Fruit fly (Drosophila melanogaster) whole organism, embryonic: Measurements from ENCODE around the gene CG4896.
A peak's percentile ranks its signal among the peaks of the same experiment; 100 is the strongest.

Source experiments
- Bgb ChIP-seq: fragments of 200-800 bp; sonication (Bioruptor generic); IDR thresholded peaks from 2 replicates; pipeline ENCODE4 v1.3.6; 2022; ENCODE audit warnings: missing biosample characterization, missing genetic modification characterization; ENCODE audit not compliant: partially characterized antibody
- C15 ChIP-seq: fragments of 200-800 bp; sonication (Bioruptor generic); IDR thresholded peaks from 3 replicates; pipeline ENCODE4 v1.3.6; 2022; ENCODE audit warnings: missing biosample characterization, missing genetic modification characterization
- CG10654 ChIP-seq: fragments of 200-800 bp; sonication (Bioruptor generic); optimal IDR thresholded peaks from 2 replicates; lab custom pipeline; 2016; ENCODE audit warnings: missing biosample characterization, missing genetic modification characterization
- CG12391 ChIP-seq: fragments of 200-800 bp; sonication (Bioruptor generic); optimal IDR thresholded peaks from 3 replicates; lab custom pipeline; 2018; ENCODE audit warnings: missing biosample characterization, mild to moderate bottlenecking, missing genetic modification characterization, moderate library complexity
- CG13287 ChIP-seq: fragments of 200-800 bp; sonication (Bioruptor generic); IDR thresholded peaks from 2 replicates; pipeline ENCODE4 v1.3.6; 2022; ENCODE audit warnings: missing biosample characterization, missing genetic modification characterization; ENCODE audit not compliant: partially characterized antibody
- CG1602 ChIP-seq: fragments of 200-800 bp; sonication (Bioruptor generic); optimal IDR thresholded peaks from 3 replicates; lab custom pipeline; 2016; ENCODE audit warnings: missing biosample characterization, missing genetic modification characterization
- CG18476 ChIP-seq: fragments of 200-800 bp; sonication (Bioruptor generic); optimal IDR thresholded peaks from 2 replicates; lab custom pipeline; 2016; ENCODE audit warnings: missing biosample characterization, mild to moderate bottlenecking, missing genetic modification characterization
- CG18599 ChIP-seq: fragments of 200-800 bp; sonication (Bioruptor generic); optimal IDR thresholded peaks from 3 replicates; lab custom pipeline; 2017; ENCODE audit warnings: missing biosample characterization, missing genetic modification characterization, mild to moderate bottlenecking, moderate library complexity, missing genetic modification reagents
- CG3995 ChIP-seq: fragments of 200-800 bp; sonication (Bioruptor generic); optimal IDR thresholded peaks from 3 replicates; lab custom pipeline; 2016; ENCODE audit warnings: missing biosample characterization, missing genetic modification characterization
- CG4360 ChIP-seq: fragments of 200-800 bp; sonication (Bioruptor generic); IDR thresholded peaks from 2 replicates; pipeline ENCODE4 v1.3.6; 2022; ENCODE audit warnings: missing biosample characterization, missing genetic modification characterization
- CG6689 ChIP-seq: fragments of 200-800 bp; sonication (Bioruptor generic); IDR thresholded peaks from 2 replicates; pipeline ENCODE4 v1.3.6; 2022; ENCODE audit warnings: missing biosample characterization, missing genetic modification characterization
- CG6765 ChIP-seq: fragments of 200-800 bp; sonication (Bioruptor generic); optimal IDR thresholded peaks from 3 replicates; lab custom pipeline; 2017; ENCODE audit warnings: missing biosample characterization, mild to moderate bottlenecking, missing genetic modification characterization
- CG9727 ChIP-seq: fragments of 200-800 bp; sonication (Bioruptor generic); optimal IDR thresholded peaks from 3 replicates; lab custom pipeline; 2017; ENCODE audit warnings: missing biosample characterization, mild to moderate bottlenecking, missing genetic modification characterization
- CG9817 ChIP-seq: fragments of 200-800 bp; sonication (Bioruptor generic); optimal IDR thresholded peaks from 2 replicates; lab custom pipeline; 2018; ENCODE audit warnings: missing biosample characterization, mild to moderate bottlenecking, missing genetic modification characterization, moderate library complexity
- Dek ChIP-seq: fragments of 200-800 bp; sonication (Bioruptor generic); optimal IDR thresholded peaks from 3 replicates; lab custom pipeline; 2019; ENCODE audit warnings: missing biosample characterization, mild to moderate bottlenecking, missing genetic modification characterization, moderate library complexity
- Dp ChIP-seq: fragments of 200-800 bp; sonication (Bioruptor generic); optimal IDR thresholded peaks from 2 replicates; lab custom pipeline; 2018; ENCODE audit warnings: missing biosample characterization, mild to moderate bottlenecking, missing genetic modification characterization, moderate library complexity
- Ets65A ChIP-seq: fragments of 200-800 bp; sonication (Bioruptor generic); peaks from one replicate; lab custom pipeline; 2016; ENCODE audit warnings: missing biosample characterization, missing genetic modification characterization
- GATAe ChIP-seq: fragments of 200-800 bp; sonication (Bioruptor generic); conservative IDR thresholded peaks from 2 replicates; pipeline ENCODE4 v1.3.6; 2022; ENCODE audit warnings: missing biosample characterization, missing genetic modification characterization
- H2.0 ChIP-seq: fragments of 200-800 bp; sonication (Bioruptor generic); IDR thresholded peaks from 2 replicates; pipeline ENCODE4 v1.3.6; 2022; ENCODE audit warnings: missing biosample characterization, missing genetic modification characterization
- HLHmδ ChIP-seq: fragments of 200-800 bp; sonication (Bioruptor generic); optimal IDR thresholded peaks from 2 replicates; lab custom pipeline; 2018; ENCODE audit warnings: missing biosample characterization, mild to moderate bottlenecking, missing genetic modification characterization, moderate library complexity
- Hr3 ChIP-seq: fragments of 200-800 bp; sonication (Bioruptor generic); optimal IDR thresholded peaks from 3 replicates; lab custom pipeline; 2016; ENCODE audit warnings: missing biosample characterization, missing genetic modification characterization
- Jarid2 ChIP-seq: fragments of 200-800 bp; sonication (Bioruptor generic); optimal IDR thresholded peaks from 3 replicates; lab custom pipeline; 2017; ENCODE audit warnings: mild to moderate bottlenecking, missing biosample characterization, missing genetic modification reagents, missing genetic modification characterization
- MESR4 ChIP-seq: fragments of 200-800 bp; sonication (Bioruptor generic); optimal IDR thresholded peaks from 2 replicates; lab custom pipeline; 2018; ENCODE audit warnings: missing biosample characterization, mild to moderate bottlenecking, missing genetic modification characterization, moderate library complexity
- Pdp1 ChIP-seq, 2 experiments: fragments of 200-800 bp; sonication (Bioruptor generic); optimal IDR thresholded peaks; 3 replicates each; lab custom pipeline; 2016; ENCODE audit warnings: missing biosample characterization in 2 of 2, missing genetic modification characterization in 2 of 2, mild to moderate bottlenecking in 1 of 2, moderate library complexity in 1 of 2
- Trl ChIP-seq, 3 experiments: fragments of >200 bp in 2 of 3; fragments of 200-800 bp in 1 of 3; sonication (Bioruptor generic) in 1 of 3; optimal IDR thresholded peaks; 2 replicates in 1 of 3; 3 replicates in 2 of 3; lab custom pipeline; 2016 to 2017; ENCODE audit warnings: missing biosample characterization in 1 of 3, missing genetic modification characterization in 1 of 3
- amos ChIP-seq: fragments of 200-800 bp; sonication (Bioruptor generic); IDR thresholded peaks from 2 replicates; pipeline ENCODE4 v1.3.6; 2022; ENCODE audit warnings: missing biosample characterization, missing genetic modification characterization; ENCODE audit not compliant: partially characterized antibody
- ato ChIP-seq: fragments of 200-800 bp; sonication (Bioruptor generic); IDR thresholded peaks from 2 replicates; pipeline ENCODE4 v1.3.6; 2022; ENCODE audit warnings: missing biosample characterization, missing genetic modification characterization; ENCODE audit not compliant: partially characterized antibody
- az2 ChIP-seq: fragments of 200-800 bp; sonication (Bioruptor generic); optimal IDR thresholded peaks from 3 replicates; lab custom pipeline; 2016; ENCODE audit warnings: missing biosample characterization, missing genetic modification characterization
- bab2 ChIP-seq: fragments of 200-800 bp; sonication (Bioruptor generic); optimal IDR thresholded peaks from 2 replicates; lab custom pipeline; 2016; ENCODE audit warnings: missing biosample characterization, missing genetic modification characterization
- da ChIP-seq: fragments of 200-800 bp; sonication (Bioruptor generic); optimal IDR thresholded peaks from 2 replicates; lab custom pipeline; 2016; ENCODE audit warnings: missing biosample characterization, missing genetic modification characterization
- fd96Cb ChIP-seq: fragments of 200-800 bp; sonication (Bioruptor generic); optimal IDR thresholded peaks from 2 replicates; lab custom pipeline; 2018; ENCODE audit warnings: missing biosample characterization, mild to moderate bottlenecking, missing genetic modification characterization, moderate library complexity
- fu2 ChIP-seq: fragments of 200-800 bp; sonication (Bioruptor generic); optimal IDR thresholded peaks from 2 replicates; lab custom pipeline; 2016; ENCODE audit warnings: missing biosample characterization, missing genetic modification characterization
- jumu ChIP-seq: fragments of 200-800 bp; sonication (Bioruptor generic); optimal IDR thresholded peaks from 3 replicates; lab custom pipeline; 2016; ENCODE audit warnings: missing biosample characterization, missing genetic modification characterization
- kah ChIP-seq: fragments of 200-800 bp; sonication (Bioruptor generic); optimal IDR thresholded peaks from 2 replicates; lab custom pipeline; 2018; ENCODE audit warnings: missing biosample characterization, mild to moderate bottlenecking, missing genetic modification characterization
- kay ChIP-seq: fragments of 200-800 bp; sonication (Bioruptor generic); optimal IDR thresholded peaks from 2 replicates; lab custom pipeline; 2016; ENCODE audit warnings: missing biosample characterization, missing genetic modification characterization
- lab ChIP-seq: fragments of 200-800 bp; sonication (Bioruptor generic); optimal IDR thresholded peaks from 3 replicates; lab custom pipeline; 2017; ENCODE audit warnings: missing biosample characterization, missing genetic modification characterization, mild to moderate bottlenecking, moderate library complexity, missing genetic modification reagents
- lola ChIP-seq, 3 experiments: fragments of >200 bp in 2 of 3; fragments of 200-800 bp in 1 of 3; sonication (Bioruptor generic) in 1 of 3; optimal IDR thresholded peaks; 2 replicates each; lab custom pipeline; 2017 to 2019; ENCODE audit warnings: missing biosample characterization in 3 of 3, missing genetic modification characterization in 3 of 3, mild to moderate bottlenecking in 1 of 3, moderate library complexity in 1 of 3
- ro ChIP-seq: fragments of 200-800 bp; sonication (Bioruptor generic); IDR thresholded peaks from 2 replicates; pipeline ENCODE4 v1.3.6; 2022; ENCODE audit warnings: missing biosample characterization, missing genetic modification characterization
- scrt ChIP-seq: fragments of 200-800 bp; sonication (Bioruptor generic); optimal IDR thresholded peaks from 2 replicates; lab custom pipeline; 2018; ENCODE audit warnings: missing biosample characterization, mild to moderate bottlenecking, missing genetic modification characterization, moderate library complexity
- shn ChIP-seq: fragments of 200-800 bp; sonication (Bioruptor generic); optimal IDR thresholded peaks from 3 replicates; lab custom pipeline; 2016; ENCODE audit warnings: missing biosample characterization, missing genetic modification characterization
- ssp ChIP-seq: fragments of 200-800 bp; sonication (Bioruptor generic); IDR thresholded peaks from 2 replicates; pipeline ENCODE4 v1.3.6; 2022; ENCODE audit warnings: missing biosample characterization, missing genetic modification characterization
- sug ChIP-seq: fragments of 200-800 bp; optimal IDR thresholded peaks from 2 replicates; lab custom pipeline; 2019; ENCODE audit warnings: missing biosample characterization, mild to moderate bottlenecking, missing genetic modification characterization, moderate library complexity
- trem ChIP-seq: fragments of 200-800 bp; optimal IDR thresholded peaks from 3 replicates; lab custom pipeline; 2019; ENCODE audit warnings: missing biosample characterization, mild to moderate bottlenecking, missing genetic modification characterization, moderate library complexity
- wdn ChIP-seq: fragments of 200-800 bp; sonication (Bioruptor generic); IDR thresholded peaks from 2 replicates; pipeline ENCODE4 v1.3.6; 2022; ENCODE audit warnings: missing biosample characterization, missing genetic modification characterization
- z ChIP-seq: fragments of 200-800 bp; sonication (Bioruptor generic); IDR thresholded peaks from 3 replicates; pipeline ENCODE4 v1.3.6; 2022; ENCODE audit warnings: missing biosample characterization, missing genetic modification characterization
- zen ChIP-seq: fragments of 200-800 bp; sonication (Bioruptor generic); optimal IDR thresholded peaks from 3 replicates; lab custom pipeline; 2018; ENCODE audit warnings: missing biosample characterization, mild to moderate bottlenecking, missing genetic modification characterization, moderate library complexity
- zfh2 ChIP-seq: fragments of 200-800 bp; sonication (Bioruptor generic); optimal IDR thresholded peaks from 2 replicates; lab custom pipeline; 2016; ENCODE audit warnings: missing biosample characterization, missing genetic modification characterization

The CG4896 gene

DNA sequence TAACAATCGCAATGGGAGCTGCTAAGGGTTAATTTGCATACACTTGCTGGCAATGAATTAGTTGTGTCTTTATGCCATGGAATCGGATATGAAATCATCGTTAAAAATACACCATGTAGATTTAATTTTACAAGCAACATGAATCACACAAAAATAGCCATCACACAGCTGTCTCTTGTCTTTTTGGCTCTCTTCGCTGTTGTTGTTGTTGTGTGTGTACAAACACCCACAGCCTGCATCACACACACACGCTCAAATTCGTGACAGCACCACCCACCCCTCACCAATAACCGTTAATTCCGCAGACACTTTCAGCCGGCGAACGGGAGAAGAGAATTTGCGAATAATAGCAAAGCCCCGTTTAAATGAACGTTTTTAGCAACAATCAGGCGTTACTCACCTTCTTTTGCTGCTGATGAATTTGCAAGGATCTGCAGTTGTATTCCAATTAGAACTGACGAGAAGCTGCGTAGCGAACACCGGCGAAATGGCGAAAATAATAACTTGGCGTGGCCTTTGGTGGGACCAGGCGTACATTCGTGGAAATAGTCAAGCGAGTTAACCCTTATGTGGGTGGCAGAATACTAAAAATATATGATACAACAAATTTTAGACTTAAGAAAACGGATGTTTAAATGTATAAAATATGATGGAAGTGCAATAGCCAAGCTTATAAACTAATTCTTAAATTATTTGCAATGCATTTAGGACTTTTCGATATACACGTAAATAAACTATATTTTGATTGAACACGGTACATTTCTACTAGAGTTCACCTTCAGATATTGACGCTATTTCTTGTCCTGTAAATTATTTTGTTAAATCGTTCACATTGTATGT lies 19.6 kb upstream of the CG4896 start, which contains the start of gene capt (continued):
- TF ChIP-seq CG12391 (tag; lab: Kevin White, UChicago): peak; percentile 54
- no peak for TF ChIP-seq ro (GFP tag; lab: Robert Waterston, UW)
- no peak for TF ChIP-seq Dp (GFP tag; lab: Kevin White, UChicago)
- TF ChIP-seq GATAe (GFP tag; lab: Robert Waterston, UW): no peak
- TF ChIP-seq H2.0 (GFP tag; lab: Robert Waterston, UW): 0 out of 2 replicates have a peak, but pooled peaks have one; percentile 7
- TF ChIP-seq ssp (GFP tag; lab: Robert Waterston, UW): peak; percentile 41
- TF ChIP-seq CG9727 (GFP tag; lab: Kevin White, UChicago): peak; percentile 18
- TF ChIP-seq Pdp1 (GFP tag; optimal IDR thresholded peaks at IDR 0.05; lab: Kevin White, UChicago): peak; percentile 18 to 31
- TF ChIP-seq Hr3 (GFP tag; lab: Kevin White, UChicago): peak; percentile 41
- peak; percentile 69 for TF ChIP-seq kay (GFP tag; lab: Kevin White, UChicago)
- peak; percentile 19; the same call in 1 of the 2 replicates for TF ChIP-seq CG13287
- peak; percentile 10 for TF ChIP-seq fu2 (GFP tag; lab: Kevin White, UChicago)
- peak; percentile 40 for TF ChIP-seq bab2 (GFP tag; lab: Kevin White, UChicago)
- no peak for TF ChIP-seq CG18476 (GFP tag; lab: Kevin White, UChicago)
- TF ChIP-seq wdn (GFP tag; lab: Robert Waterston, UW): no peak
- no peak for TF ChIP-seq amos (GFP tag; lab: Robert Waterston, UW)
- TF ChIP-seq Jarid2: no peak
- peak; percentile 8 for TF ChIP-seq CG3995 (GFP tag; lab: Kevin White, UChicago)
- TF ChIP-seq CG6689 (GFP tag; lab: Robert Waterston, UW): peak; percentile 68
- no peak for TF ChIP-seq da (GFP tag; lab: Kevin White, UChicago)
- peak; percentile 36 for TF ChIP-seq scrt (GFP tag; lab: Kevin White, UChicago)
- TF ChIP-seq trem: peak; percentile 9
- TF ChIP-seq C15 (GFP tag; lab: Robert Waterston, UW): no peak
- TF ChIP-seq Dek (tag; lab: Kevin White, UChicago): peak; percentile 26
- TF ChIP-seq HLHmδ (GFP tag; lab: Kevin White, UChicago): no peak
- TF ChIP-seq CG6765 (GFP tag; lab: Kevin White, UChicago): no peak
- TF ChIP-seq lab (GFP tag; lab: Kevin White, UChicago): no peak
- peak; percentile 42 for TF ChIP-seq zfh2 (GFP tag; lab: Kevin White, UChicago)
- no peak for TF ChIP-seq shn (GFP tag; lab: Kevin White, UChicago)
- peak; percentile 88 for TF ChIP-seq CG4360 (GFP tag; lab: Robert Waterston, UW)
- peak; percentile 51 for TF ChIP-seq MESR4 (GFP tag; lab: Kevin White, UChicago)
- TF ChIP-seq CG18599 (GFP tag; lab: Kevin White, UChicago): peak; percentile 54
- TF ChIP-seq Ets65A: no peak
- peak in 1 of 2 experiments; percentile 30 for TF ChIP-seq Trl (optimal IDR thresholded peaks at IDR 0.05; lab: Kevin White, UChicago)
- no peak for TF ChIP-seq Trl (GFP tag; optimal IDR thresholded peaks at IDR 0.05; lab: Kevin White, UChicago)
- TF ChIP-seq jumu: peak; percentile 29
- TF ChIP-seq z (GFP tag; lab: Robert Waterston, UW): 0 out of 3 replicates have a peak, but pooled peaks have one; percentile 3
- TF ChIP-seq sug (tag; lab: Kevin White, UChicago): peak; percentile 38
- TF ChIP-seq az2: no peak
- TF ChIP-seq lola (GFP tag; optimal IDR thresholded peaks at IDR 0.05; lab: Kevin White, UChicago): peak in 1 of 3 experiments; percentile 48
- no peak for TF ChIP-seq ato (GFP tag; lab: Robert Waterston, UW)
- peak; percentile 42; the same call in 1 of the 2 replicates for TF ChIP-seq Bgb (GFP tag; lab: Robert Waterston, UW)
- TF ChIP-seq fd96Cb (tag; lab: Kevin White, UChicago): peak; percentile 11
- TF ChIP-seq CG10654 (GFP tag; lab: Kevin White, UChicago): no peak
- peak; percentile 22 for TF ChIP-seq CG1602
- peak; percentile 45 for TF ChIP-seq CG9817 (tag; lab: Kevin White, UChicago)
- peak; percentile 94 for TF ChIP-seq kah (GFP tag; lab: Kevin White, UChicago)
- peak; percentile 17 for TF ChIP-seq zen (tag; lab: Kevin White, UChicago)
